Worm (Caenorhabditis elegans) whole organism, early embryonic: ENCODE measurements around the gene bcc-1.

Source experiments
- B0310.2 ChIP-seq: sonication (generic microtip); optimal IDR thresholded peaks from 2 replicates; lab custom pipeline; 2016; ENCODE audit warnings: mild to moderate bottlenecking, missing genetic modification characterization, missing compliant biosample characterization
- aly-1 ChIP-seq: sonication (generic microtip); optimal IDR thresholded peaks from 2 replicates; lab custom pipeline; 2016; ENCODE audit warnings: missing genetic modification characterization, missing compliant biosample characterization
- ama-1 ChIP-seq: fragments of 150-350 bp; optimal IDR thresholded peaks from 2 replicates; lab custom pipeline; 2014
- ceh-13 ChIP-seq: fragments of 200-800 bp; sonication (Bioruptor generic); optimal IDR thresholded peaks from 2 replicates; lab custom pipeline; 2018; ENCODE audit warnings: mild to moderate bottlenecking, missing genetic modification characterization, missing compliant biosample characterization
- ceh-36 ChIP-seq: sonication (generic microtip); optimal IDR thresholded peaks from 2 replicates; lab custom pipeline; 2016; ENCODE audit warnings: missing genetic modification characterization, inconsistent platforms, missing compliant biosample characterization
- ets-7 ChIP-seq: sonication (generic microtip); optimal IDR thresholded peaks from 2 replicates; lab custom pipeline; 2016; ENCODE audit warnings: missing genotype, missing genetic modification characterization, missing compliant biosample characterization
- flt-1 ChIP-seq: fragments of 200-800 bp; sonication (Bioruptor generic); IDR thresholded peaks from 2 replicates; pipeline ENCODE4 v1.3.6; 2022; ENCODE audit warnings: missing genetic modification characterization, missing compliant biosample characterization
- hmbx-1 ChIP-seq: sonication (generic microtip); optimal IDR thresholded peaks from 2 replicates; lab custom pipeline; 2016; ENCODE audit warnings: mild to moderate bottlenecking, missing genetic modification characterization, missing compliant biosample characterization
- hmg-4 ChIP-seq: fragments of 200-800 bp; sonication (Bioruptor generic); optimal IDR thresholded peaks from 2 replicates; lab custom pipeline; 2018; ENCODE audit warnings: mild to moderate bottlenecking, missing genetic modification characterization, missing compliant biosample characterization
- hnd-1 ChIP-seq: sonication (generic microtip); optimal IDR thresholded peaks from 2 replicates; lab custom pipeline; 2016; ENCODE audit warnings: missing genetic modification characterization, missing compliant biosample characterization
- scrt-1 ChIP-seq: fragments of 200-800 bp; sonication (Bioruptor generic); IDR thresholded peaks from 2 replicates; pipeline ENCODE4 v1.3.6; 2022; ENCODE audit warnings: missing genetic modification characterization, missing compliant biosample characterization
- sea-1 ChIP-seq: fragments of 200-800 bp; sonication (Bioruptor generic); conservative IDR thresholded peaks from 2 replicates; pipeline ENCODE4 v1.3.6; 2022; ENCODE audit warnings: missing genetic modification characterization, missing compliant biosample characterization
- tbx-37 ChIP-seq: fragments of 200-800 bp; sonication (Bioruptor generic); conservative IDR thresholded peaks from 2 replicates; pipeline ENCODE4 v1.3.6; 2022; ENCODE audit warnings: missing genetic modification reagents, missing genetic modification characterization, missing compliant biosample characterization
- tra-4 ChIP-seq: sonication (generic microtip); optimal IDR thresholded peaks from 2 replicates; lab custom pipeline; 2017; ENCODE audit warnings: missing genetic modification characterization, missing compliant biosample characterization

DNA sequence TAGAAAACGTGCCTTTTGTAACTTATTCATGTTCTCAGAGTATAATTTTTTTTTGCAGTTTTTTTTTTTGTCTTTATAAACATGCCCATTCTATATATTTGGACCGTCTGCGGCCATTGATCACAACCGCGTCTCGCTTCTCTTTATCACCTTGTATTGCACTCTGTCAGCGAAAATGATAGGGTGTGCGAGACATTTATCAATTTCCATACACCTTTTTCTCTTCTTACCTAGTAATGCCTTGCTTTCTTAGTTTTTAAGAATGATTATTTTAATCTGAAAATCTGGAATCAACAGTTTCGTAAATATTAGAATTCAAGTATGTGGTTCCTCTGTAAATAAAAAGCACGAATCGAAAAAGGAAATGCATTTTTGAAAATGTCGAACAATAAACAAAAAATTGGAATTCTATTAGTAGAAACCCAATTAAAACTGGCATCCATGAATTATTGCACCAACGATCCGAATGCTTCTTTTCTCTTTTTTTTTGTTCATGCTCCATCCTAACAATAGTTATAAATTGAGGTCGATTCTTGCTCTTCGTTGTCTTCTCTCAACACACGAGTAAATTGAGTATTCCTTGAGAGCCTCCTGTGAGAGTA is 55.1 kb downstream of the bcc-1 start:
- TF ChIP-seq ama-1 (no peak), flt-1 (no peak), B0310.2 (tag; lab: Kevin White, UChicago) (no peak), ets-7 (tag; lab: Kevin White, UChicago) (no peak), ceh-36 (no peak), aly-1 (no peak), scrt-1 (GFP tag; lab: Robert Waterston, UW) (no peak), hmg-4 (GFP tag; lab: Kevin White, UChicago) (no peak), ceh-13 (GFP tag; lab: Kevin White, UChicago) (no peak), hnd-1 (tag; lab: Kevin White, UChicago) (no peak), hmbx-1 (tag; lab: Kevin White, UChicago) (no peak), tbx-37 (GFP tag; lab: Robert Waterston, UW) (no peak), sea-1 (GFP tag; lab: Robert Waterston, UW) (no peak), tra-4 (no peak)
